Worm (Caenorhabditis elegans) whole organism, young adult: ENCODE results near the gene srt-33.
A peak's percentile ranks its signal among the peaks of the same experiment; 100 is the strongest.

Source experiments
- B0336.3 ChIP-seq: fragments of 200-800 bp; sonication (Bioruptor generic); IDR thresholded peaks from 2 replicates; pipeline ENCODE4 v1.3.6; 2022; ENCODE audit warnings: missing genetic modification characterization, missing compliant biosample characterization
- C06A6.2 ChIP-seq: fragments of 200-800 bp; sonication (Bioruptor generic); conservative IDR thresholded peaks from 2 replicates; pipeline ENCODE4 v1.3.6; 2022; ENCODE audit warnings: missing genetic modification characterization, missing compliant biosample characterization
- C17E4.6 ChIP-seq: fragments of 200-800 bp; sonication (Bioruptor generic); IDR thresholded peaks from 2 replicates; pipeline ENCODE4 v1.3.6; 2022; ENCODE audit warnings: missing genetic modification reagents, missing genetic modification characterization, missing compliant biosample characterization
- F22D6.2 ChIP-seq: sonication (generic microtip); optimal IDR thresholded peaks from 2 replicates; lab custom pipeline; 2016; ENCODE audit warnings: mild to moderate bottlenecking, missing genetic modification characterization, missing compliant biosample characterization
- F23B12.7 ChIP-seq: sonication (generic microtip); optimal IDR thresholded peaks from 2 replicates; lab custom pipeline; 2017; ENCODE audit warnings: missing genetic modification characterization, mild to moderate bottlenecking, missing compliant biosample characterization, antibody characterized with exemption, moderate library complexity; ENCODE audit not compliant: insufficient read depth
- F52B5.7 ChIP-seq: sonication (generic microtip); optimal IDR thresholded peaks from 2 replicates; lab custom pipeline; 2016; ENCODE audit warnings: mild to moderate bottlenecking, missing genetic modification characterization, missing compliant biosample characterization
- F57C9.4 ChIP-seq: sonication (generic microtip); optimal IDR thresholded peaks from 2 replicates; lab custom pipeline; 2017; ENCODE audit warnings: mild to moderate bottlenecking, missing genetic modification characterization, missing compliant biosample characterization
- T26A5.8 ChIP-seq: sonication (generic microtip); optimal IDR thresholded peaks from 2 replicates; lab custom pipeline; 2016; ENCODE audit warnings: missing genetic modification characterization, missing compliant biosample characterization
- Y79H2A.3 ChIP-seq: fragments of 200-800 bp; sonication (Bioruptor generic); conservative IDR thresholded peaks from 2 replicates; pipeline ENCODE4 v1.3.6; 2022; ENCODE audit warnings: missing genetic modification reagents, missing genetic modification characterization, missing compliant biosample characterization
- akir-1 ChIP-seq: fragments of 200-800 bp; sonication (Bioruptor generic); optimal IDR thresholded peaks from 2 replicates; lab custom pipeline; 2018; ENCODE audit warnings: mild to moderate bottlenecking, missing genetic modification characterization, moderate library complexity, missing compliant biosample characterization
- aptf-3 ChIP-seq: fragments of 200-800 bp; sonication (Bioruptor generic); IDR thresholded peaks from 2 replicates; pipeline ENCODE4 v1.3.6; 2022; ENCODE audit warnings: missing genetic modification characterization, missing compliant biosample characterization
- atf-7 ChIP-seq: sonication (generic microtip); optimal IDR thresholded peaks from 2 replicates; lab custom pipeline; 2017; ENCODE audit warnings: mild to moderate bottlenecking, missing genetic modification characterization, missing compliant biosample characterization
- athp-1 ChIP-seq: sonication (generic microtip); optimal IDR thresholded peaks from 2 replicates; lab custom pipeline; 2017; ENCODE audit warnings: mild to moderate bottlenecking, missing genetic modification characterization, missing compliant biosample characterization
- attf-3 ChIP-seq: fragments of 200-800 bp; sonication (Bioruptor generic); conservative IDR thresholded peaks from 2 replicates; pipeline ENCODE4 v1.3.6; 2022; ENCODE audit warnings: missing genetic modification reagents, missing genetic modification characterization, missing compliant biosample characterization
- attf-5 ChIP-seq: fragments of 200-800 bp; sonication (Bioruptor generic); optimal IDR thresholded peaks from 2 replicates; lab custom pipeline; 2018; ENCODE audit warnings: mild to moderate bottlenecking, missing genetic modification characterization, missing compliant biosample characterization
- attf-6 ChIP-seq: fragments of 200-800 bp; sonication (Bioruptor generic); IDR thresholded peaks from 2 replicates; pipeline ENCODE4 v1.3.6; 2022; ENCODE audit warnings: missing genetic modification reagents, missing genetic modification characterization, missing compliant biosample characterization
- cebp-1 ChIP-seq, 2 experiments: fragments of 200-800 bp in 1 of 2; sonication (Bioruptor generic) in 1 of 2; sonication (generic microtip) in 1 of 2; IDR thresholded peaks in 1 of 2; optimal IDR thresholded peaks in 1 of 2; 2 replicates each; pipeline versions ENCODE4 v1.3.6 to Lab custom; 2017 to 2022; ENCODE audit warnings: missing compliant biosample characterization in 2 of 2, missing genetic modification characterization in 2 of 2, mild to moderate bottlenecking in 1 of 2, missing genetic modification reagents in 1 of 2, moderate library complexity in 1 of 2
- ceh-100 ChIP-seq: fragments of 200-800 bp; sonication (Bioruptor generic); IDR thresholded peaks from 2 replicates; pipeline ENCODE4 v1.3.6; 2022; ENCODE audit warnings: missing genetic modification reagents, missing genetic modification characterization, missing compliant biosample characterization
- die-1 ChIP-seq: sonication (generic microtip); optimal IDR thresholded peaks from 2 replicates; lab custom pipeline; 2016; ENCODE audit warnings: missing genotype, mild to moderate bottlenecking, missing genetic modification characterization, missing compliant biosample characterization
- dpl-1 ChIP-seq: fragments of 150-350 bp; optimal IDR thresholded peaks from 2 replicates; lab custom pipeline; 2014; ENCODE audit warnings: missing biosample characterization, missing genetic modification reagents, missing genetic modification characterization
- egl-18 ChIP-seq: fragments of 200-800 bp; sonication (Bioruptor generic); IDR thresholded peaks from 2 replicates; pipeline ENCODE4 v1.3.6; 2022; ENCODE audit warnings: missing genetic modification reagents, missing genetic modification characterization, missing compliant biosample characterization
- egrh-3 ChIP-seq: fragments of 200-800 bp; sonication (Bioruptor generic); IDR thresholded peaks from 2 replicates; pipeline ENCODE4 v1.3.6; 2022; ENCODE audit warnings: missing genetic modification reagents, missing genetic modification characterization, missing compliant biosample characterization
- gei-17 ChIP-seq: fragments of 200-800 bp; sonication (Bioruptor generic); optimal IDR thresholded peaks from 2 replicates; lab custom pipeline; 2018; ENCODE audit warnings: mild to moderate bottlenecking, missing genetic modification characterization, missing compliant biosample characterization
- him-1 ChIP-seq: sonication (generic microtip); optimal IDR thresholded peaks from 2 replicates; lab custom pipeline; 2016; ENCODE audit warnings: missing genotype, missing genetic modification reagents, missing genetic modification characterization, missing compliant biosample characterization
- hlh-26 ChIP-seq: fragments of 200-800 bp; sonication (Bioruptor generic); conservative IDR thresholded peaks from 2 replicates; pipeline ENCODE4 v1.3.6; 2022; ENCODE audit warnings: missing genetic modification reagents, missing genetic modification characterization, missing compliant biosample characterization
- hsf-1 ChIP-seq: fragments of 200-800 bp; sonication (Bioruptor generic); IDR thresholded peaks from 2 replicates; pipeline ENCODE4 v1.3.6; 2022; ENCODE audit warnings: missing genetic modification reagents, missing genetic modification characterization, missing compliant biosample characterization
- lag-1 ChIP-seq: fragments of 200-800 bp; sonication (Bioruptor generic); IDR thresholded peaks from 2 replicates; pipeline ENCODE4 v1.3.6; 2022; ENCODE audit warnings: missing genetic modification reagents, missing genetic modification characterization, missing compliant biosample characterization
- lin-26 ChIP-seq: fragments of 200-800 bp; sonication (Bioruptor generic); IDR thresholded peaks from 2 replicates; pipeline ENCODE4 v1.3.6; 2022; ENCODE audit warnings: missing genetic modification reagents, missing genetic modification characterization, missing compliant biosample characterization
- lin-35 ChIP-seq, 3 experiments: fragments of 150-350 bp in 2 of 3; sonication (generic microtip) in 1 of 3; optimal IDR thresholded peaks; 2 replicates each; lab custom pipeline; 2014 to 2018; ENCODE audit warnings: missing biosample characterization in 3 of 3, missing genetic modification characterization in 3 of 3, missing genetic modification reagents in 3 of 3
- mcd-1 ChIP-seq: fragments of 200-800 bp; sonication (Bioruptor generic); IDR thresholded peaks from 2 replicates; pipeline ENCODE4 v1.3.6; 2022; ENCODE audit warnings: missing genetic modification reagents, missing genetic modification characterization, missing compliant biosample characterization
- nfya-1 ChIP-seq: sonication (generic microtip); optimal IDR thresholded peaks from 2 replicates; lab custom pipeline; 2017; ENCODE audit warnings: antibody characterized with exemption, missing compliant biosample characterization, missing genetic modification characterization, borderline replicate concordance; ENCODE audit not compliant: insufficient read depth
- nfyb-1 ChIP-seq: fragments of 200-800 bp; sonication (Bioruptor generic); IDR thresholded peaks from 2 replicates; pipeline ENCODE4 v1.3.6; 2022; ENCODE audit warnings: missing genetic modification reagents, missing genetic modification characterization, missing compliant biosample characterization
- nhr-120 ChIP-seq: fragments of 200-800 bp; sonication (Bioruptor generic); IDR thresholded peaks from 2 replicates; pipeline ENCODE4 v1.3.6; 2022; ENCODE audit warnings: missing genetic modification characterization, missing compliant biosample characterization
- nhr-179 ChIP-seq: sonication (generic microtip); optimal IDR thresholded peaks from 2 replicates; lab custom pipeline; 2016; ENCODE audit warnings: mild to moderate bottlenecking, missing genetic modification characterization, missing compliant biosample characterization
- nhr-27 ChIP-seq: fragments of 200-800 bp; sonication (Bioruptor generic); optimal IDR thresholded peaks from 2 replicates; lab custom pipeline; 2018; ENCODE audit warnings: mild to moderate bottlenecking, missing genetic modification characterization, moderate library complexity, missing compliant biosample characterization
- nhr-90 ChIP-seq: sonication (generic microtip); optimal IDR thresholded peaks from 2 replicates; lab custom pipeline; 2016; ENCODE audit warnings: missing genotype, mild to moderate bottlenecking, missing genetic modification characterization, missing compliant biosample characterization
- pha-4 ChIP-seq: fragments of 150-350 bp; sonication (generic microtip); optimal IDR thresholded peaks from 2 replicates; lab custom pipeline; 2014; ENCODE audit warnings: missing biosample characterization, missing genetic modification reagents, missing genetic modification characterization
- repo-1 ChIP-seq: sonication (generic microtip); optimal IDR thresholded peaks from 2 replicates; lab custom pipeline; 2017; ENCODE audit warnings: mild to moderate bottlenecking, missing genetic modification characterization, missing compliant biosample characterization
- snpc-4 ChIP-seq, 5 experiments: fragments of 150-350 bp in 1 of 5; sonication (generic microtip) in 4 of 5; optimal IDR thresholded peaks; 2 replicates each; lab custom pipeline; 2014 to 2018; ENCODE audit warnings: missing genetic modification characterization in 5 of 5, missing biosample characterization in 3 of 5, antibody characterized with exemption in 2 of 5, mild to moderate bottlenecking in 2 of 5, missing compliant biosample characterization in 2 of 5, missing genotype in 2 of 5, moderate library complexity in 2 of 5, missing genetic modification reagents in 1 of 5
- sptf-2 ChIP-seq: fragments of 200-800 bp; sonication (Bioruptor generic); optimal IDR thresholded peaks from 2 replicates; lab custom pipeline; 2018; ENCODE audit warnings: mild to moderate bottlenecking, missing genetic modification characterization, missing compliant biosample characterization
- tlf-1 ChIP-seq: fragments of 200-800 bp; sonication (Bioruptor generic); optimal IDR thresholded peaks from 2 replicates; lab custom pipeline; 2018; ENCODE audit warnings: mild to moderate bottlenecking, missing genetic modification characterization, missing compliant biosample characterization
- unc-130 ChIP-seq: sonication (generic microtip); optimal IDR thresholded peaks from 2 replicates; lab custom pipeline; 2016; ENCODE audit warnings: missing genetic modification reagents, missing genetic modification characterization, missing compliant biosample characterization
- xnd-1 ChIP-seq: sonication (generic microtip); optimal IDR thresholded peaks from 2 replicates; lab custom pipeline; 2016; ENCODE audit warnings: missing genotype, missing genetic modification reagents, missing genetic modification characterization, missing compliant biosample characterization
- zfh-2 ChIP-seq: fragments of 200-800 bp; sonication (Bioruptor generic); conservative IDR thresholded peaks from 2 replicates; pipeline ENCODE4 v1.3.6; 2022; ENCODE audit warnings: missing genetic modification reagents, missing genetic modification characterization, missing compliant biosample characterization
- ztf-22 ChIP-seq: fragments of 200-800 bp; sonication (Bioruptor generic); optimal IDR thresholded peaks from 2 replicates; lab custom pipeline; 2018; ENCODE audit warnings: mild to moderate bottlenecking, missing genetic modification characterization, moderate library complexity, missing compliant biosample characterization

The srt-33 gene

DNA sequence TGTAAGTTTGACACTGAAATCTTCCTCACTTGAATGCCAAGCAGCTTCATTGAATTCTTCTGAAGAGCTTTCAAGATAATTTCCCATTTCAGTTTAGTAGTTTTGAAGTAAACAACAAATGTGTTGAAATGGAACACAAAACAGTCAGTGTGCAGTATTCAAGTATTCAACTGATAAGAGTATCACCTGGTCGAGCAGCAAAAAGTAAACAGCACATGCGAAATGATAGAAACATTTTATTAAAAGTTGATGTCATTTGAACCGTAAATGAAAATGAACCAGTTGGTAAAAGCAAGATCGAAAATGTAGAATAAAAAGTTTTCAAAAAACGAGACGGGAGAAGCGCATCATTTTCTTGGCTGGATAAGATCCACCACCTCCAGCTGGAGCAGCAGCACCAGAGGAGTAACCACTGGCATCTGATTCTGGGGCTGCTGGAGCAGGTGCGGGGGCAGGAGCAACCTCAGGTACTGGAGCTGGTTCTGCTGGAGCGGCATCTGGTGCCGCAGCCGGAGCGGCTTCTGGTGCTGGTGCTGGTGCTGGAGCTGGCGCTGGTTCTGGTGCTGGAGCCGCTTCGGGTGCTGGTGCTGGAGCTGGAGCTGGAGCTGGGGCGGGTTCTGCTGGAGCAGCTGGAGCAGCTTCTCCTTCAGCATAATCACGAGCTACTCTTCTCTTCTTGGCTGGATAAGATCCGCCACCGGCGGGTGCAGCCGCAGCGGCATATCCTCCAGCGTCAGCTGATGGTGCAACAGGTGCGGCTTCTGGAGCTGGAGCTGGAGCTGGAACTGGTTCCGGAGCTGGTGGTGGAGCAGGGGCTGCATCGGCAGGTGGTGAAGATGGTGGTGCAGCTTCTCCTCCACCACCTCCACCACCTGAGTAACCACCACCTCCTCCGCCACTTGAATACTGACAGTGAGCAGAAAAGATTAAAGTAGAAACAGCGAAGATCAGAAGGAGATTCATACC is 45.1 kb upstream of the srt-33 start, which contains the start of the genes F47B8.4 and F47B8.18 (continued):
- no peak for TF ChIP-seq ceh-100
- TF ChIP-seq nfyb-1 = no peak
- TF ChIP-seq nfya-1 (tag; lab: Kevin White, UChicago) = no peak
- no peak for TF ChIP-seq ztf-22
- TF ChIP-seq mcd-1 (GFP tag; lab: Robert Waterston, UW) = peak; percentile 55; the same call in 1 of the 2 replicates
- no peak for TF ChIP-seq athp-1 (tag; lab: Kevin White, UChicago)
- TF ChIP-seq tlf-1 = no peak
- TF ChIP-seq nhr-179 (tag; lab: Kevin White, UChicago) = no peak
- TF ChIP-seq die-1 (tag; lab: Kevin White, UChicago) = no peak
- no peak for TF ChIP-seq attf-5 (GFP tag; lab: Kevin White, UChicago)
- TF ChIP-seq pha-4 (tag; lab: Kevin White, UChicago) = no peak
- TF ChIP-seq nhr-27 (tag; lab: Kevin White, UChicago) = no peak
- TF ChIP-seq F23B12.7 (tag; lab: Kevin White, UChicago) = no peak
- 0 out of 2 replicates have a peak, but pooled peaks have one; percentile 15 for TF ChIP-seq cebp-1 (GFP tag; IDR thresholded peaks at IDR 0.05; lab: Robert Waterston, UW)
- no peak for TF ChIP-seq cebp-1 (tag; optimal IDR thresholded peaks at IDR 0.05; lab: Kevin White, UChicago)
- TF ChIP-seq F57C9.4 (tag; lab: Kevin White, UChicago) = no peak
- TF ChIP-seq dpl-1 (GFP tag; lab: Kevin White, UChicago) = no peak
- TF ChIP-seq egrh-3 (GFP tag; lab: Robert Waterston, UW) = peak; percentile 99
- no peak for TF ChIP-seq repo-1 (tag; lab: Kevin White, UChicago)
- no peak for TF ChIP-seq attf-6 (GFP tag; lab: Robert Waterston, UW)
- TF ChIP-seq aptf-3 (GFP tag; lab: Robert Waterston, UW) = no peak
- no peak for TF ChIP-seq attf-3 (GFP tag; lab: Robert Waterston, UW)
- TF ChIP-seq lag-1 (GFP tag; lab: Robert Waterston, UW) = no peak
- no peak for TF ChIP-seq F22D6.2 (tag; lab: Kevin White, UChicago)
- no peak for TF ChIP-seq C06A6.2 (GFP tag; lab: Robert Waterston, UW)
- TF ChIP-seq him-1 = no peak
- TF ChIP-seq Y79H2A.3 (GFP tag; lab: Robert Waterston, UW) = no peak
- no peak for TF ChIP-seq nhr-90 (tag; lab: Kevin White, UChicago)
- TF ChIP-seq lin-35 (GFP tag; optimal IDR thresholded peaks at IDR 0.05; lab: Kevin White, UChicago) = no peak
- TF ChIP-seq C17E4.6 (GFP tag; lab: Robert Waterston, UW) = no peak
- no peak for TF ChIP-seq akir-1 (GFP tag; lab: Kevin White, UChicago)
- no peak for TF ChIP-seq atf-7 (tag; lab: Kevin White, UChicago)
- TF ChIP-seq unc-130 = no peak
- TF ChIP-seq nhr-120 (GFP tag; lab: Robert Waterston, UW) = no peak
- peak; percentile 15 for TF ChIP-seq sptf-2 (GFP tag; lab: Kevin White, UChicago)
- TF ChIP-seq lin-26 = 0 out of 2 replicates have a peak, but pooled peaks have one; percentile 53
- no peak for TF ChIP-seq snpc-4 (GFP tag; optimal IDR thresholded peaks at IDR 0.05; lab: Kevin White, UChicago)
- TF ChIP-seq snpc-4 (tag; optimal IDR thresholded peaks at IDR 0.05; lab: Kevin White, UChicago) = no peak
- no peak for TF ChIP-seq T26A5.8
- no peak for TF ChIP-seq egl-18 (GFP tag; lab: Robert Waterston, UW)
- no peak for TF ChIP-seq B0336.3 (GFP tag; lab: Robert Waterston, UW)
- no peak for TF ChIP-seq xnd-1 (tag; lab: Kevin White, UChicago)
- no peak for TF ChIP-seq hsf-1
- no peak for TF ChIP-seq F52B5.7 (tag; lab: Kevin White, UChicago)
- TF ChIP-seq zfh-2 (GFP tag; lab: Robert Waterston, UW) = peak; percentile 95
- TF ChIP-seq hlh-26 (GFP tag; lab: Robert Waterston, UW) = no peak
- TF ChIP-seq gei-17 (GFP tag; lab: Kevin White, UChicago) = no peak
